Fruit fly (Drosophila melanogaster): ENCODE data around the gene CG34135.

- TF ChIP-seq Clk (GFP tag; optimal IDR thresholded peaks at IDR 0.05) (no peak), CG33017 (tag; optimal IDR thresholded peaks at IDR 0.05) (no peak), kay (GFP tag; ENCODE audit: borderline replicate concordance) (no peak), ovo (GFP tag; optimal IDR thresholded peaks at IDR 0.05) (no peak), CG14711 (tag; optimal IDR thresholded peaks at IDR 0.05) (no peak), pad (GFP tag; optimal IDR thresholded peaks at IDR 0.05) (no peak), Hr96 (GFP tag; optimal IDR thresholded peaks at IDR 0.05) (no peak), tj (GFP tag; optimal IDR thresholded peaks at IDR 0.05) (no peak), CG7045 (GFP tag; optimal IDR thresholded peaks at IDR 0.05) (no peak), toe (GFP tag; optimal IDR thresholded peaks at IDR 0.05) (no peak), CG1620 (GFP tag; optimal IDR thresholded peaks at IDR 0.05) (no peak), CG5204 (GFP tag; optimal IDR thresholded peaks at IDR 0.05) (no peak), CG12768 (GFP tag; optimal IDR thresholded peaks at IDR 0.05) (no peak), Crg-1 (GFP tag; optimal IDR thresholded peaks at IDR 0.05) (no peak)
Measured at dm6 chr3R:8742661-8743060, 25.3 kb downstream of the CG34135 start.

Measured in whole organism, adult.